Fruit fly (Drosophila melanogaster): ENCODE results near the gene TM9SF2.
A peak's percentile ranks its signal among the peaks of the same experiment; 100 is the strongest.

TM9SF2 gene

DNA sequence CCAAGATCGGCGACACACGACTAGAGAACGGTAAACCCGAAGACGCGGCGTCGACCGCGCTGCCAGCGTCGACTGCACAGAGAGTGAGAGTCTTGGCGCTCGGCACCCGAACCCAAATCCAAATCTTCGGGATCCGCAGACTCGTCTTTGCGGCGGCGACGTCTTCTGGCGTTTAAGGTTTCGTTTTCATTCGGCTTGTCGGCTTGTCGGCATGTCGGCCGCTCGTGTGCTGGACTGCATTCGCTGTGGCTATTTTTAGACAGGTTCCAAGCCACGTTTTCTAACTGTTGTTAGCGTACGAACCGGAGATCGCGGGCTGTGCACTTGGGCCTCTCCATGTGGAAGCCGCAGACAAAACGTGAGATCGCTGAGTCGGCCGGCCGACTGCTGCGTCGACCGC lies 18.0 kb downstream of the TM9SF2 start (continued):
- TF ChIP-seq PHDP (tag; optimal IDR thresholded peaks at IDR 0.05) (peak; percentile 7), Drgx (GFP tag; IDR thresholded peaks at IDR 0.05) (peak; percentile 63), HLHmδ (GFP tag; optimal IDR thresholded peaks at IDR 0.05) (peak; percentile 76), CG18262 (tag; optimal IDR thresholded peaks at IDR 0.05) (peak; percentile 34), Eip74EF (GFP tag; optimal IDR thresholded peaks at IDR 0.05) (peak in 1 of 2 experiments; percentile 28), vvl (GFP tag; IDR thresholded peaks at IDR 0.05) (0 out of 2 replicates have a peak, but pooled peaks have one; percentile 22), fd64A (GFP tag; optimal IDR thresholded peaks at IDR 0.05) (peak; percentile 14), Deaf1 (tag; optimal IDR thresholded peaks at IDR 0.05) (peak; percentile 99), corto (GFP tag; optimal IDR thresholded peaks at IDR 0.05) (no peak), CG2712 (tag; optimal IDR thresholded peaks at IDR 0.05) (peak; percentile 47), kni (GFP tag; optimal IDR thresholded peaks at IDR 0.05) (peak; percentile 83), CG8388 (GFP tag; optimal IDR thresholded peaks at IDR 0.05) (peak; percentile 31), CG14710 (tag; optimal IDR thresholded peaks at IDR 0.05) (peak; percentile 43), CG33557 (GFP tag; optimal IDR thresholded peaks at IDR 0.05) (peak; percentile 92), CG10979 (tag; optimal IDR thresholded peaks at IDR 0.05) (peak; percentile 44), Adf1 (GFP tag; IDR thresholded peaks at IDR 0.05) (peak; percentile 94), CG2875 (GFP tag; optimal IDR thresholded peaks at IDR 0.05) (peak; percentile 20), cas (GFP tag; IDR thresholded peaks at IDR 0.05) (no peak)

DNA sequence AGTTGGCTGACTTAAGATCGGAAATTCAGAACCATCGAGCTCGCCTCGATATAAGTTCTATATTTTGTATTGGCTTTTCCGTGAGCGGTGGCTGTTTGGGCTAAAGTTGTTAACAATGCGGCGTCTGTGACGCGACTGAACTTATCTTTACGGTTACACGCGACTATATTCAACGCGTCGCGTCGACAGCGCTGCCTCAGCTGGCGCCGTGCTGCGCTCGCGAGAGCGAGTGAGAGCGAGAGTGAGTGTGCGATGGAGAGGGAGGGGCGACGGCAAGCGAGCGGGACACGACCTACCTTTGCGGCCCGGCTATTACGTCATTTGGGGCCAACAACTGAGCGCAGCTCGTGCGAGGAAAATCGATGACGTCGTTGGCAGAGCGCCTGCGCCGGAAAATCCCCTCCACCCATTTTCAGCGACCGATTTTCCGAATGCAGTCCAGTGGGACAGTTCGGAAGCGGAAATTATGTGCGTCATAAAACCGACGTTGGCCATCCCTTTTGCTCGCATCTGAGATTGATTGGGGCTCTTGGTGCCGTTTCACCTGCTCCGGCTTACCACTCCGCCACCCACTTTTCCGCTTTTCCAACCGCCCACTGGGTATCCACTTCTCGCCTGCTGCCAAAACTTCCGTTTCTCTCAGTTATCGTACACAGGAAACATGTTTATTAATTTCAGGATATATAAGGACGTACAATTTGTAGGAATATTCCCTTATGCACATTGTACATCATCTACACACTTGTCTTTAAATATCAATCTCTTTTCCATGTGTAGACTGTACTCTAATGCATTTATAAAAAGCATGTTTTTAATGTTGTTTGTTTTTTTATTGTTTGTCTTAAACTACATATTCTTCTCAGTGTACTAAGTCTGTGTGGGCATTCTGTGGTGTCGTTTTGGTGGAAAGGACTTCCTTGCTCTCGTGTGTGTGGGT lies 19.4 kb downstream of the TM9SF2 start, which contains the start of gene Hr38:
Hr38 (minus strand) TSS at position 121 of the 937 bp plus-strand sequence.
- TF ChIP-seq Taf1 (GFP tag; IDR thresholded peaks at IDR 0.05): no peak
- peak; percentile 73 to 80 for TF ChIP-seq Trl (optimal IDR thresholded peaks at IDR 0.05)
- TF ChIP-seq Trl (GFP tag; optimal IDR thresholded peaks at IDR 0.05): peak; percentile 26
- peak; percentile 51 for TF ChIP-seq Hsf (GFP tag; optimal IDR thresholded peaks at IDR 0.05)
- peak; percentile 68 for TF ChIP-seq CG11504 (tag; optimal IDR thresholded peaks at IDR 0.05)
- no peak for TF ChIP-seq crc (GFP tag; optimal IDR thresholded peaks at IDR 0.05)
- TF ChIP-seq CG7786 (GFP tag; optimal IDR thresholded peaks at IDR 0.05): peak; percentile 42
- TF ChIP-seq eve (GFP tag; optimal IDR thresholded peaks at IDR 0.05): no peak
- peak; percentile 47 for TF ChIP-seq CG1832 (GFP tag; optimal IDR thresholded peaks at IDR 0.05)
- TF ChIP-seq row (GFP tag; IDR thresholded peaks at IDR 0.05): peak; percentile 74
- no peak for TF ChIP-seq Opbp (GFP tag; IDR thresholded peaks at IDR 0.05; ENCODE audit: partially characterized antibody)
- peak; percentile 32 for TF ChIP-seq phol (tag; optimal IDR thresholded peaks at IDR 0.05)
- no peak for TF ChIP-seq da (GFP tag; optimal IDR thresholded peaks at IDR 0.05)
- no peak for TF ChIP-seq amos (GFP tag; IDR thresholded peaks at IDR 0.05; ENCODE audit: partially characterized antibody)
- no peak for TF ChIP-seq CG1529 (GFP tag; optimal IDR thresholded peaks at IDR 0.05)
- TF ChIP-seq CG2199 (GFP tag; IDR thresholded peaks at IDR 0.05): no peak
- TF ChIP-seq lov (optimal IDR thresholded peaks at IDR 0.05): no peak
- peak; percentile 78; the same call in 2 of the 3 replicates for TF ChIP-seq lov (GFP tag; IDR thresholded peaks at IDR 0.05)
- TF ChIP-seq sna (GFP tag; IDR thresholded peaks at IDR 0.05; ENCODE audit: partially characterized antibody): peak; percentile 61
- TF ChIP-seq Bteb2 (GFP tag; optimal IDR thresholded peaks at IDR 0.05): no peak
- TF ChIP-seq D (optimal IDR thresholded peaks at IDR 0.05): no peak
- TF ChIP-seq D (GFP tag; optimal IDR thresholded peaks at IDR 0.05): no peak
- TF ChIP-seq fd96Cb (tag; optimal IDR thresholded peaks at IDR 0.05): peak; percentile 42
- TF ChIP-seq CG10565 (GFP tag; optimal IDR thresholded peaks at IDR 0.05): no peak
- TF ChIP-seq C15 (GFP tag; IDR thresholded peaks at IDR 0.05): no peak
- TF ChIP-seq Atf3 (GFP tag; optimal IDR thresholded peaks at IDR 0.05): peak; percentile 32
- TF ChIP-seq Dp (GFP tag; optimal IDR thresholded peaks at IDR 0.05): no peak
- peak; percentile 69 for TF ChIP-seq z (GFP tag; IDR thresholded peaks at IDR 0.05)
- peak; percentile 42 for TF ChIP-seq zf30C (GFP tag; optimal IDR thresholded peaks at IDR 0.05)
- TF ChIP-seq tll (GFP tag; optimal IDR thresholded peaks at IDR 0.05): no peak
- peak; percentile 98 for TF ChIP-seq onecut (GFP tag; IDR thresholded peaks at IDR 0.05)
